Worm (Caenorhabditis elegans) whole organism, young adult: ENCODE results near the gene cdc-25.3.
"Not testable (repeated sequence)": the region's sequence is repeated elsewhere in the genome, so short reads cannot be mapped to it uniquely, and the experiment has no call there.

Experiments
- B0019.2 ChIP-seq: fragments of 200-800 bp; sonication (Bioruptor generic); conservative IDR thresholded peaks from 2 replicates; pipeline ENCODE4 v1.3.6; 2022; ENCODE audit warnings: missing genetic modification reagents, missing genetic modification characterization, missing compliant biosample characterization
- D2030.7 ChIP-seq: fragments of 200-800 bp; sonication (Bioruptor generic); IDR thresholded peaks from 2 replicates; pipeline ENCODE4 v1.3.6; 2022; ENCODE audit warnings: missing genetic modification reagents, missing genetic modification characterization, missing compliant biosample characterization
- F33H1.4 ChIP-seq: fragments of 200-800 bp; sonication (Bioruptor generic); IDR thresholded peaks from 2 replicates; pipeline ENCODE4 v1.3.6; 2022; ENCODE audit warnings: missing genetic modification reagents, missing genetic modification characterization, missing compliant biosample characterization
- F37B4.10 ChIP-seq: fragments of 200-800 bp; sonication (Bioruptor generic); IDR thresholded peaks from 2 replicates; pipeline ENCODE4 v1.3.6; 2022; ENCODE audit warnings: missing genetic modification characterization, missing compliant biosample characterization
- F39B2.1 ChIP-seq: fragments of 200-800 bp; sonication (Bioruptor generic); IDR thresholded peaks from 2 replicates; pipeline ENCODE4 v1.3.6; 2022; ENCODE audit warnings: missing genetic modification reagents, missing genetic modification characterization, missing compliant biosample characterization
- F57C9.4 ChIP-seq: sonication (generic microtip); optimal IDR thresholded peaks from 2 replicates; lab custom pipeline; 2017; ENCODE audit warnings: mild to moderate bottlenecking, missing genetic modification characterization, missing compliant biosample characterization
- K12H6.12 ChIP-seq: fragments of 200-800 bp; sonication (Bioruptor generic); optimal IDR thresholded peaks from 2 replicates; lab custom pipeline; 2018; ENCODE audit warnings: mild to moderate bottlenecking, missing genetic modification characterization, missing compliant biosample characterization
- T07F8.4 ChIP-seq: sonication (generic microtip); optimal IDR thresholded peaks from 2 replicates; lab custom pipeline; 2016; ENCODE audit warnings: mild to moderate bottlenecking, missing genetic modification characterization, moderate library complexity, missing compliant biosample characterization
- Y56A3A.18 ChIP-seq: fragments of 200-800 bp; sonication (Bioruptor generic); IDR thresholded peaks from 2 replicates; pipeline ENCODE4 v1.3.6; 2022; ENCODE audit warnings: missing genetic modification reagents, missing genetic modification characterization, missing compliant biosample characterization
- Y79H2A.3 ChIP-seq: fragments of 200-800 bp; sonication (Bioruptor generic); conservative IDR thresholded peaks from 2 replicates; pipeline ENCODE4 v1.3.6; 2022; ENCODE audit warnings: missing genetic modification reagents, missing genetic modification characterization, missing compliant biosample characterization
- Y95B8A.8 ChIP-seq: fragments of 200-800 bp; sonication (Bioruptor generic); IDR thresholded peaks from 2 replicates; pipeline ENCODE4 v1.3.6; 2022; ENCODE audit warnings: missing genetic modification reagents, missing genetic modification characterization, missing compliant biosample characterization
- aptf-2 ChIP-seq: fragments of 200-800 bp; sonication (Bioruptor generic); conservative IDR thresholded peaks from 2 replicates; pipeline ENCODE4 v1.3.6; 2022; ENCODE audit warnings: missing genetic modification reagents, missing genetic modification characterization, missing compliant biosample characterization
- aptf-3 ChIP-seq: fragments of 200-800 bp; sonication (Bioruptor generic); IDR thresholded peaks from 2 replicates; pipeline ENCODE4 v1.3.6; 2022; ENCODE audit warnings: missing genetic modification characterization, missing compliant biosample characterization
- athp-1 ChIP-seq: sonication (generic microtip); optimal IDR thresholded peaks from 2 replicates; lab custom pipeline; 2017; ENCODE audit warnings: mild to moderate bottlenecking, missing genetic modification characterization, missing compliant biosample characterization
- attf-3 ChIP-seq: fragments of 200-800 bp; sonication (Bioruptor generic); conservative IDR thresholded peaks from 2 replicates; pipeline ENCODE4 v1.3.6; 2022; ENCODE audit warnings: missing genetic modification reagents, missing genetic modification characterization, missing compliant biosample characterization
- attf-6 ChIP-seq: fragments of 200-800 bp; sonication (Bioruptor generic); IDR thresholded peaks from 2 replicates; pipeline ENCODE4 v1.3.6; 2022; ENCODE audit warnings: missing genetic modification reagents, missing genetic modification characterization, missing compliant biosample characterization
- bed-2 ChIP-seq: fragments of 200-800 bp; sonication (Bioruptor generic); IDR thresholded peaks from 2 replicates; pipeline ENCODE4 v1.3.6; 2022; ENCODE audit warnings: missing genetic modification reagents, missing genetic modification characterization, missing compliant biosample characterization
- cebp-1 ChIP-seq, 2 experiments: fragments of 200-800 bp in 1 of 2; sonication (Bioruptor generic) in 1 of 2; sonication (generic microtip) in 1 of 2; IDR thresholded peaks in 1 of 2; optimal IDR thresholded peaks in 1 of 2; 2 replicates each; pipeline versions ENCODE4 v1.3.6 to Lab custom; 2017 to 2022; ENCODE audit warnings: missing compliant biosample characterization in 2 of 2, missing genetic modification characterization in 2 of 2, mild to moderate bottlenecking in 1 of 2, missing genetic modification reagents in 1 of 2, moderate library complexity in 1 of 2
- cebp-2 ChIP-seq: fragments of 200-800 bp; sonication (Bioruptor generic); IDR thresholded peaks from 2 replicates; pipeline ENCODE4 v1.3.6; 2022; ENCODE audit warnings: missing genetic modification characterization, missing compliant biosample characterization
- ceh-79 ChIP-seq: sonication (generic microtip); optimal IDR thresholded peaks from 2 replicates; lab custom pipeline; 2017; ENCODE audit warnings: mild to moderate bottlenecking, missing genetic modification characterization, missing compliant biosample characterization
- ceh-91 ChIP-seq: fragments of 200-800 bp; sonication (Bioruptor generic); IDR thresholded peaks from 2 replicates; pipeline ENCODE4 v1.3.6; 2022; ENCODE audit warnings: missing genetic modification reagents, missing genetic modification characterization, missing compliant biosample characterization
- hlh-26 ChIP-seq: fragments of 200-800 bp; sonication (Bioruptor generic); conservative IDR thresholded peaks from 2 replicates; pipeline ENCODE4 v1.3.6; 2022; ENCODE audit warnings: missing genetic modification reagents, missing genetic modification characterization, missing compliant biosample characterization
- hmg-20 ChIP-seq: fragments of 200-800 bp; sonication (Bioruptor generic); IDR thresholded peaks from 2 replicates; pipeline ENCODE4 v1.3.6; 2022; ENCODE audit warnings: missing genetic modification reagents, missing genetic modification characterization, missing compliant biosample characterization
- hrde-1 ChIP-seq: sonication (generic microtip); optimal IDR thresholded peaks from 2 replicates; lab custom pipeline; 2016; ENCODE audit warnings: missing genetic modification characterization, mild to moderate bottlenecking, missing compliant biosample characterization, moderate library complexity, missing genotype, missing genetic modification reagents, borderline replicate concordance
- hsf-1 ChIP-seq: fragments of 200-800 bp; sonication (Bioruptor generic); IDR thresholded peaks from 2 replicates; pipeline ENCODE4 v1.3.6; 2022; ENCODE audit warnings: missing genetic modification reagents, missing genetic modification characterization, missing compliant biosample characterization
- let-526 ChIP-seq: fragments of 200-800 bp; sonication (Bioruptor generic); IDR thresholded peaks from 2 replicates; pipeline ENCODE4 v1.3.6; 2022; ENCODE audit warnings: missing genetic modification reagents, missing genetic modification characterization, missing compliant biosample characterization
- lin-35 ChIP-seq, 3 experiments: fragments of 150-350 bp in 2 of 3; sonication (generic microtip) in 1 of 3; optimal IDR thresholded peaks; 2 replicates each; lab custom pipeline; 2014 to 2018; ENCODE audit warnings: missing biosample characterization in 3 of 3, missing genetic modification characterization in 3 of 3, missing genetic modification reagents in 3 of 3
- lin-54 ChIP-seq: fragments of 200-800 bp; sonication (Bioruptor generic); optimal IDR thresholded peaks from 2 replicates; lab custom pipeline; 2018; ENCODE audit warnings: mild to moderate bottlenecking, missing genetic modification characterization, missing compliant biosample characterization
- lsl-1 ChIP-seq: fragments of 200-800 bp; sonication (Bioruptor generic); optimal IDR thresholded peaks from 2 replicates; lab custom pipeline; 2018; ENCODE audit warnings: mild to moderate bottlenecking, missing genetic modification characterization, moderate library complexity, missing compliant biosample characterization
- lsy-27 ChIP-seq: sonication (generic microtip); optimal IDR thresholded peaks from 2 replicates; lab custom pipeline; 2017; ENCODE audit warnings: missing genetic modification characterization, mild to moderate bottlenecking, missing compliant biosample characterization, antibody characterized with exemption, missing genotype, borderline replicate concordance; ENCODE audit not compliant: insufficient read depth
- madf-6 ChIP-seq: fragments of 200-800 bp; sonication (Bioruptor generic); IDR thresholded peaks from 2 replicates; pipeline ENCODE4 v1.3.6; 2022; ENCODE audit warnings: missing genetic modification reagents, missing genetic modification characterization, missing compliant biosample characterization
- nhr-80 ChIP-seq: sonication (generic microtip); optimal IDR thresholded peaks from 2 replicates; lab custom pipeline; 2016; ENCODE audit warnings: missing genetic modification characterization, missing compliant biosample characterization
- pha-4 ChIP-seq: fragments of 150-350 bp; sonication (generic microtip); optimal IDR thresholded peaks from 2 replicates; lab custom pipeline; 2014; ENCODE audit warnings: missing biosample characterization, missing genetic modification reagents, missing genetic modification characterization
- repo-1 ChIP-seq: sonication (generic microtip); optimal IDR thresholded peaks from 2 replicates; lab custom pipeline; 2017; ENCODE audit warnings: mild to moderate bottlenecking, missing genetic modification characterization, missing compliant biosample characterization
- sea-2 ChIP-seq: fragments of 200-800 bp; sonication (Bioruptor generic); IDR thresholded peaks from 2 replicates; pipeline ENCODE4 v1.3.6; 2022; ENCODE audit warnings: missing genetic modification characterization, missing compliant biosample characterization
- snpc-4 ChIP-seq, 5 experiments: fragments of 150-350 bp in 1 of 5; sonication (generic microtip) in 4 of 5; optimal IDR thresholded peaks; 2 replicates each; lab custom pipeline; 2014 to 2018; ENCODE audit warnings: missing genetic modification characterization in 5 of 5, missing biosample characterization in 3 of 5, antibody characterized with exemption in 2 of 5, mild to moderate bottlenecking in 2 of 5, missing compliant biosample characterization in 2 of 5, missing genotype in 2 of 5, moderate library complexity in 2 of 5, missing genetic modification reagents in 1 of 5
- sptf-2 ChIP-seq: fragments of 200-800 bp; sonication (Bioruptor generic); optimal IDR thresholded peaks from 2 replicates; lab custom pipeline; 2018; ENCODE audit warnings: mild to moderate bottlenecking, missing genetic modification characterization, missing compliant biosample characterization
- ztf-22 ChIP-seq: fragments of 200-800 bp; sonication (Bioruptor generic); optimal IDR thresholded peaks from 2 replicates; lab custom pipeline; 2018; ENCODE audit warnings: mild to moderate bottlenecking, missing genetic modification characterization, moderate library complexity, missing compliant biosample characterization
- ztf-25 ChIP-seq: fragments of 200-800 bp; sonication (Bioruptor generic); IDR thresholded peaks from 2 replicates; pipeline ENCODE4 v1.3.6; 2022; ENCODE audit warnings: missing genetic modification reagents, missing genetic modification characterization, missing compliant biosample characterization

The cdc-25.3 gene

ce11 chrIII:8899767-8900166, 18.0 kb downstream of the cdc-25.3 start (continued):
- peak; percentile 56; the same call in 1 of the 2 replicates for TF ChIP-seq D2030.7 (GFP tag; lab: Robert Waterston, UW)
- peak; percentile 62 for TF ChIP-seq lin-54 (GFP tag; lab: Kevin White, UChicago)
- TF ChIP-seq bed-2 (GFP tag; lab: Robert Waterston, UW), result no peak
- no peak for TF ChIP-seq let-526
- TF ChIP-seq F33H1.4, result peak; percentile 91
- TF ChIP-seq ztf-25 (GFP tag; lab: Robert Waterston, UW), result no peak
- TF ChIP-seq F39B2.1 (GFP tag; lab: Robert Waterston, UW), result no peak
- no peak for TF ChIP-seq aptf-2 (GFP tag; lab: Robert Waterston, UW)
- TF ChIP-seq attf-3 (GFP tag; lab: Robert Waterston, UW), result peak; percentile 77
- TF ChIP-seq nhr-80 (tag; lab: Kevin White, UChicago), result no peak
- peak; percentile 74 for TF ChIP-seq ceh-91 (GFP tag; lab: Robert Waterston, UW)
- peak; percentile 33 for TF ChIP-seq athp-1 (tag; lab: Kevin White, UChicago)
- no peak for TF ChIP-seq cebp-2 (GFP tag; lab: Robert Waterston, UW)
- no peak for TF ChIP-seq F37B4.10
- TF ChIP-seq snpc-4 (GFP tag; optimal IDR thresholded peaks at IDR 0.05; lab: Kevin White, UChicago), result no peak
- peak in 1 of 4 experiments; percentile 19 for TF ChIP-seq snpc-4 (tag; optimal IDR thresholded peaks at IDR 0.05; lab: Kevin White, UChicago)
- TF ChIP-seq pha-4 (tag; lab: Kevin White, UChicago), result no peak

- TF ChIP-seq ceh-79 (tag; lab: Kevin White, UChicago), result peak; percentile 40
- peak; percentile 35 for TF ChIP-seq hrde-1 (tag; lab: Kevin White, UChicago)
- TF ChIP-seq Y56A3A.18 (GFP tag; lab: Robert Waterston, UW), result peak; percentile 38; the same call in 1 of the 2 replicates
- TF ChIP-seq Y95B8A.8 (GFP tag; lab: Robert Waterston, UW), result peak; percentile 48; the same call in 1 of the 2 replicates
- 0 out of 2 replicates have a peak, but pooled peaks have one; percentile 48 for TF ChIP-seq hsf-1 (GFP tag; lab: Robert Waterston, UW)
- 0 out of 2 replicates have a peak, but pooled peaks have one; percentile 23 for TF ChIP-seq attf-6
- peak; percentile 34; the same call in 1 of the 2 replicates for TF ChIP-seq F33H1.4
- TF ChIP-seq Y79H2A.3, result peak; percentile 96
- peak; percentile 70 for TF ChIP-seq madf-6 (GFP tag; lab: Robert Waterston, UW)
- TF ChIP-seq cebp-1 (GFP tag; IDR thresholded peaks at IDR 0.05; lab: Robert Waterston, UW), result not testable (repeated sequence)
- peak; percentile 15 for TF ChIP-seq cebp-1 (tag; optimal IDR thresholded peaks at IDR 0.05; lab: Kevin White, UChicago)
- peak; percentile 47; the same call in 1 of the 2 replicates for TF ChIP-seq B0019.2 (GFP tag; lab: Robert Waterston, UW)
- TF ChIP-seq aptf-3 (GFP tag; lab: Robert Waterston, UW), result 0 out of 2 replicates have a peak, but pooled peaks have one; percentile 54
- TF ChIP-seq, all 124 proteins: peak for 12; not testable (repeated sequence) for 112
These were observed 19.5 kb downstream of the cdc-25.3 start for ce11 chrIII:8898267-8898666.

- TF ChIP-seq T07F8.4 (tag; lab: Kevin White, UChicago) (no peak), hsf-1 (GFP tag; lab: Robert Waterston, UW) (no peak), ztf-25 (GFP tag; lab: Robert Waterston, UW) (no peak), hmg-20 (no peak), lin-35 (GFP tag; optimal IDR thresholded peaks at IDR 0.05; lab: Kevin White, UChicago) (no peak), lsl-1 (GFP tag; lab: Kevin White, UChicago) (no peak), F57C9.4 (tag; lab: Kevin White, UChicago) (no peak), ztf-22 (GFP tag; lab: Kevin White, UChicago) (no peak), hlh-26 (GFP tag; lab: Robert Waterston, UW) (no peak), K12H6.12 (tag; lab: Kevin White, UChicago) (no peak), lsy-27 (no peak), repo-1 (no peak), sptf-2 (GFP tag; lab: Kevin White, UChicago) (no peak), sea-2 (GFP tag; lab: Robert Waterston, UW) (no peak), let-526 (no peak)
These were observed 22.9 kb downstream of the cdc-25.3 start, which contains the start of gene asna-1 for ce11 chrIII:8894782-8895181. Gene asna-1, plus strand, starts transcription at chrIII:8895082.
